Worm (Caenorhabditis elegans) whole organism, late embryonic: ENCODE data around the gene fbxa-219.
A peak's percentile ranks its signal among the peaks of the same experiment; 100 is the strongest.

Experiments
- F13H6.1 ChIP-seq: sonication (generic microtip); optimal IDR thresholded peaks from 2 replicates; lab custom pipeline; 2016; ENCODE audit warnings: missing genetic modification characterization, missing compliant biosample characterization
- ama-1 ChIP-seq: fragments of 150-350 bp; optimal IDR thresholded peaks from 2 replicates; lab custom pipeline; 2014
- ceh-48 ChIP-seq: sonication (generic microtip); optimal IDR thresholded peaks from 2 replicates; lab custom pipeline; 2016; ENCODE audit warnings: missing genetic modification characterization, inconsistent platforms, missing compliant biosample characterization
- ceh-6 ChIP-seq: fragments of 200-800 bp; sonication (Bioruptor generic); optimal IDR thresholded peaks from 2 replicates; lab custom pipeline; 2018; ENCODE audit warnings: mild to moderate bottlenecking, missing genetic modification characterization, missing compliant biosample characterization
- hlh-13 ChIP-seq: fragments of 200-800 bp; sonication (Bioruptor generic); optimal IDR thresholded peaks from 2 replicates; lab custom pipeline; 2018; ENCODE audit warnings: mild to moderate bottlenecking, missing genetic modification characterization, missing compliant biosample characterization
- hlh-30 ChIP-seq: sonication (generic microtip); optimal IDR thresholded peaks from 2 replicates; lab custom pipeline; 2017; ENCODE audit warnings: antibody characterized with exemption, missing genetic modification characterization, missing compliant biosample characterization; ENCODE audit not compliant: insufficient read depth
- mec-3 ChIP-seq: sonication (generic microtip); optimal IDR thresholded peaks from 2 replicates; lab custom pipeline; 2016; ENCODE audit warnings: borderline replicate concordance, missing genetic modification characterization, missing compliant biosample characterization
- tbx-2 ChIP-seq: sonication (generic microtip); optimal IDR thresholded peaks from 2 replicates; lab custom pipeline; 2016; ENCODE audit warnings: missing genetic modification characterization, missing compliant biosample characterization
- tbx-7 ChIP-seq: sonication (generic microtip); optimal IDR thresholded peaks from 2 replicates; lab custom pipeline; 2016; ENCODE audit warnings: missing genotype, missing genetic modification characterization, missing compliant biosample characterization
- ttx-3 ChIP-seq: sonication (generic microtip); optimal IDR thresholded peaks from 2 replicates; lab custom pipeline; 2016; ENCODE audit warnings: missing genetic modification reagents, missing genetic modification characterization, missing compliant biosample characterization

DNA sequence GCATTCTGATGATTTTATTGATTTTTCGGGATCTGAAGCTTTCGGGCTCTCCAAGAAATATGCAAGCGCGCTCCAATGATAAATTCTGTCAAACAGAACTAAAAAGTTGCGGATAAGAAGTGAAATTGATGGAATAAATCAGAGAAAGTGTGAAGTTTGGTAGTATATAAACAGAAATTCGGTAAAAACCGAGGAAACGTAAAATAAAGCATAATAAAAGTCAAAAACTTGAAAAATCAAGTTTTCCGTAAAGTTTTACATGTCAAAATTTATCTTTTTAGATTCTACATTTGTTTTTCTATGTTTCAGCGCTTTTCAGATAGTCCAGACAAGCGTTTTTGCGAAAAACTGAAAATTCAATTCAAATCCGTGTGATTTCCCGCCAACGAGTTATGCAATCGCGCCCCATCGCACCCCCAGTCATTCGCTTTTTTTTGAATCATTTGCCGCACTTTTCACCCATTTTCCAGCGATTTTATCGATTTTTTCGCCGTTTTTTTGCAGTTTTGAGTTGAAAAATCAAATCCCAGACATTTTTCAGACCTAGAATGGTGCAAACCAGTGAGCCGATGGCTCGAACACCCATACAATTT, 39.9 kb downstream of the fbxa-219 start, which contains the start of the genes Y54F10BM.13 and ppm-1.D:
- TF ChIP-seq mec-3 (no peak), hlh-30 (tag; lab: Kevin White, UChicago) (no peak), ama-1 (lab: Kevin White, UChicago) (no peak), F13H6.1 (tag; lab: Kevin White, UChicago) (no peak), ttx-3 (tag; lab: Kevin White, UChicago) (no peak), ceh-48 (peak; percentile 26), tbx-7 (tag; lab: Kevin White, UChicago) (no peak), hlh-13 (GFP tag; lab: Kevin White, UChicago) (no peak), tbx-2 (tag; lab: Kevin White, UChicago) (no peak), ceh-6 (GFP tag; lab: Kevin White, UChicago) (no peak)
